Fruit fly (Drosophila melanogaster): ENCODE measurements around the gene CG1271.

The CG1271 gene

DNA sequence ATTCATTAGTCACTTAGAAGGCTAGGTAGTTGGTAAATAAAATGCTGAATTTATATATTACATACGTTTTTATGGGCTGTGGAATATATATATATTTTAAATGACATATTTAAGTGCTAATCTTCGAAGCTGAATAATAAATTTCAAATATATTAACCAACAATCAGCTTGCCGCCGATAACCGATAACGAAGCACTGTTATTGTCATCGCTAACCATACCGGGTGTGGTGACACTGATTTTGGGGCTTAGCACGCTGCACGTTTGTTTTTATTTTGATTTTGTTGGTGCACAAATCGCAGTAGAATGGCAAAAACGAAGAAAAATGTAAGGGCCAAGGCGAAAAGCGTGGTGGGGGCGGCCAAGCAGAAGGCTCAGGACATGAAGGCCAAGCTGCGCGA lies 2.5 kb downstream of the CG1271 start, which contains the start of gene CG16753 (continued):
- TF ChIP-seq chinmo (GFP tag; IDR thresholded peaks at IDR 0.05; ENCODE audit: partially characterized antibody) = peak; percentile 74; the same call in 2 of the 4 replicates
- peak; percentile 72 for TF ChIP-seq MBD-R2 (GFP tag; IDR thresholded peaks at IDR 0.05)
- TF ChIP-seq CG6791 (GFP tag; IDR thresholded peaks at IDR 0.05; ENCODE audit: partially characterized antibody) = peak; percentile 82
- peak; percentile 66 for TF ChIP-seq Scr (GFP tag; IDR thresholded peaks at IDR 0.05; ENCODE audit: partially characterized antibody)
- TF ChIP-seq stwl (tag; optimal IDR thresholded peaks at IDR 0.05) = peak; percentile 48
- no peak for TF ChIP-seq jing (GFP tag; optimal IDR thresholded peaks at IDR 0.05)
- peak; percentile 12 for TF ChIP-seq CG9797 (GFP tag; optimal IDR thresholded peaks at IDR 0.05)
- TF ChIP-seq nerfin-2 (GFP tag; IDR thresholded peaks at IDR 0.05; ENCODE audit: partially characterized antibody) = peak; percentile 52; the same call in 1 of the 2 replicates
- peak; percentile 17 for TF ChIP-seq CG10267 (tag; optimal IDR thresholded peaks at IDR 0.05)

- TF ChIP-seq Trl (optimal IDR thresholded peaks at IDR 0.05) (no peak), Trl (GFP tag; optimal IDR thresholded peaks at IDR 0.05) (no peak), seq (GFP tag; IDR thresholded peaks at IDR 0.05) (no peak), Bteb2 (GFP tag; optimal IDR thresholded peaks at IDR 0.05) (no peak), CG3163 (GFP tag; optimal IDR thresholded peaks at IDR 0.05) (no peak), vfl (GFP tag; optimal IDR thresholded peaks at IDR 0.05) (no peak), Spps (tag; optimal IDR thresholded peaks at IDR 0.05) (peak; percentile 22), ATbp (GFP tag; optimal IDR thresholded peaks at IDR 0.05) (no peak), caup (GFP tag; optimal IDR thresholded peaks at IDR 0.05; ENCODE audit: severe bottlenecking) (no peak), Poxn (GFP tag; IDR thresholded peaks at IDR 0.05) (no peak), HmgZ (tag; optimal IDR thresholded peaks at IDR 0.05) (no peak), lbe (GFP tag; optimal IDR thresholded peaks at IDR 0.05) (no peak), sens-2 (GFP tag; IDR thresholded peaks at IDR 0.05) (no peak), CG6654 (GFP tag; optimal IDR thresholded peaks at IDR 0.05) (no peak), slp2 (GFP tag; optimal IDR thresholded peaks at IDR 0.05) (peak; percentile 9), fd102C (GFP tag; optimal IDR thresholded peaks at IDR 0.05) (no peak), Nf-YB (GFP tag; optimal IDR thresholded peaks at IDR 0.05) (peak; percentile 33), tup (GFP tag; optimal IDR thresholded peaks at IDR 0.05) (no peak), Elba2 (GFP tag; optimal IDR thresholded peaks at IDR 0.05) (no peak), CG10147 (GFP tag; optimal IDR thresholded peaks at IDR 0.05) (no peak), esg (GFP tag; conservative IDR thresholded peaks at IDR 0.05) (no peak), CG11085 (GFP tag; IDR thresholded peaks at IDR 0.05) (no peak), tll (GFP tag; optimal IDR thresholded peaks at IDR 0.05) (no peak), Awh (GFP tag; IDR thresholded peaks at IDR 0.05) (no peak), CG1647 (GFP tag; optimal IDR thresholded peaks at IDR 0.05) (no peak), Jarid2 (GFP tag; optimal IDR thresholded peaks at IDR 0.05) (no peak), D19A (tag; optimal IDR thresholded peaks at IDR 0.05) (peak; percentile 36), Ravus (GFP tag; IDR thresholded peaks at IDR 0.05) (no peak), CG17359 (tag; optimal IDR thresholded peaks at IDR 0.05) (peak; percentile 6), CG1233 (GFP tag; optimal IDR thresholded peaks at IDR 0.05) (peak; percentile 13), H15 (GFP tag; IDR thresholded peaks at IDR 0.05) (0 out of 3 replicates have a peak, but pooled peaks have one; percentile 9), Dll (GFP tag; IDR thresholded peaks at IDR 0.05; ENCODE audit: partially characterized antibody) (no peak), grn (GFP tag; optimal IDR thresholded peaks at IDR 0.05) (no peak), CG13123 (GFP tag; optimal IDR thresholded peaks at IDR 0.05) (no peak), CG2129 (GFP tag; IDR thresholded peaks at IDR 0.05; ENCODE audit: partially characterized antibody) (no peak), Doc3 (GFP tag; IDR thresholded peaks at IDR 0.05; ENCODE audit: partially characterized antibody) (no peak), tin (GFP tag; optimal IDR thresholded peaks at IDR 0.05) (no peak), psq (GFP tag; optimal IDR thresholded peaks at IDR 0.05) (no peak)
Observed at dm6 chr3L:3058970-3059883, 6.9 kb downstream of the CG1271 start.
